Worm (Caenorhabditis elegans): ENCODE measurements around the gene cTel55X.1.

Gene cTel55X.1

DNA sequence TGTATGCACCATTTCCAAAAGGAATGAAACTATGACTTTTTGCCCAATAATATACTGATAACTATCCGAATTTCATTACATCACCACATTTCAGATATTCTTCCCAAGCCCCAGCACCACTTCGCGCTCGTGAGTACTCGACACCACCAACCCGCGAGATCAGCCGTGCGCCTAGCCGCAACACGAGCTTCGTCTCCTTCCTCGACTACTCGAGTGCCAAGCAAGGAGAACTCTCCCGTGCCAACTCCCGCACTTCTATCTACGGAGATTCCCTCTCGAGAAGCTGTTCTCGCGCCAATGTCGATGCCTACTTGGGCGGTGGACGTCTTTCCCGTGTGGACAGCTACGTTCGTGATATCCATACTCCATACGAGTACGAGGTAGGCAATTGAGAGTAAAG is 38.1 kb upstream of the cTel55X.1 start:
- no peak for TF ChIP-seq nhr-23 (tag; optimal IDR thresholded peaks at IDR 0.05)
- no peak for TF ChIP-seq lin-15B (tag; optimal IDR thresholded peaks at IDR 0.05)
- TF ChIP-seq egl-27 (tag; optimal IDR thresholded peaks at IDR 0.05), result no peak
- TF ChIP-seq unc-39 (tag; optimal IDR thresholded peaks at IDR 0.05), result no peak
- no peak for TF ChIP-seq nhr-76 (tag; optimal IDR thresholded peaks at IDR 0.05)
- TF ChIP-seq nhr-43 (tag; optimal IDR thresholded peaks at IDR 0.05; ENCODE audit: poor library complexity, severe bottlenecking), result no peak
- TF ChIP-seq hmg-11 (tag; optimal IDR thresholded peaks at IDR 0.05), result no peak
- TF ChIP-seq ceh-82 (tag; optimal IDR thresholded peaks at IDR 0.05), result no peak

DNA sequence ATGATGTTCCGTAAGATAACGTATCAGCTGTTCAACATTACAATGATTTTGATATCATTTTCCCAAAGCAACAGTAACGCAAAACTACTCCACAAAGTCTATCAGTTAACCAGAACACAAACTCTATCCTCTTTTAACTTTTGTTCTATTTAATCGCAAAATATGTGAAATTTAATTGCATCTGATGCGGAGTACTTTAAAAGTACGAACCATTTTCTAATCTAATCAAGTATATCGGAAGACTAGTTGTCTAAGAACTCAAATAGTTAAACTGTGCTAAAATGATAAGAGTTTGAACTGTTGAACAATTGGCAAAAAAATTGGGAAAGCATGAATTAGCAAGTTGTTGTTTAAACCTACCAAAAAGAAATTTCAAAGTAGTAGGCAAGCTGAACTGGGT is 33.2 kb upstream of the cTel55X.1 start:
- TF ChIP-seq pqm-1 (tag; optimal IDR thresholded peaks at IDR 0.05) (peak; percentile 63), lin-39 (tag; optimal IDR thresholded peaks at IDR 0.05) (no peak)

DNA sequence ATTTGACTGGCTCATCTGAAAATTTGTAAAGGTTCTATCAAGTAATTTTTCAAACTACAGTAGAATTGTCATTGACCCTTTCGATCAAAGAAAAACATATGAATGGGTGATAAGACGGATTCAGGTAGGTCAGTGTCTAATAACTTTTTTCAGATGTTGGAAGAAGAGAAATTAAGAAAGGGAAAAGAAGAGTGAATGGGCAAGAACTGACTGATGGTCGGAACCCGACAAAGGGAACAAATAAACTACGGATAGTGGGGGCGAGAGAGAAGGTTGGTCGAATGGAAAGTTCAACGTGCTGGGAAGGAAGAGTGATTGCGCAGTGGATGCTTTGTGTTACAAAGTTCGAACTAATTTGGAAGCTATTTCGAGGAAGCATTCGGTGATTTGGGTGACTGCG is 32.5 kb upstream of the cTel55X.1 start:
- TF ChIP-seq nhr-23 (tag; optimal IDR thresholded peaks at IDR 0.05), result peak; percentile 38
- TF ChIP-seq aly-2 (tag; optimal IDR thresholded peaks at IDR 0.05), result no peak
- no peak for TF ChIP-seq nhr-76 (tag; optimal IDR thresholded peaks at IDR 0.05)

DNA sequence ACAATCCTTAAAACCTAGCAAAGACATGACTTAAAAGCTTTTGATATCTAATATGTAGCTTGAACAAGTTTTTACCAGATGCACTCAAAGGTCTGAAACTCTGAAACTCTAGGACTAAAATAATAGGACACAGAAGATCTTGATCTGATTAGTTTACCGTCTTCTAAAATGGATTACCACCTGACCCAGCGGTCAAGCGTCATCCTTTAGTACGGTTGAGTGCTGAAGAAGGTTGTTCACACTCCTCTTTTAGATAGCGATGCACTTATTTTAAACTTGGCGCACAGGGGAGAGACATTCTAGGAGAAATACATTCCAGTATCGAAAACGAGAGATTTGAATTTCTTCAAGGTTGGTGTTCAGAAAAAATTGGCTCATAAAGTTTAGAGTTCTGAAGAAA is 31.1 kb upstream of the cTel55X.1 start:
- TF ChIP-seq nhr-11 (tag; optimal IDR thresholded peaks at IDR 0.05) (no peak), nhr-23 (tag; optimal IDR thresholded peaks at IDR 0.05) (peak; percentile 31)

DNA sequence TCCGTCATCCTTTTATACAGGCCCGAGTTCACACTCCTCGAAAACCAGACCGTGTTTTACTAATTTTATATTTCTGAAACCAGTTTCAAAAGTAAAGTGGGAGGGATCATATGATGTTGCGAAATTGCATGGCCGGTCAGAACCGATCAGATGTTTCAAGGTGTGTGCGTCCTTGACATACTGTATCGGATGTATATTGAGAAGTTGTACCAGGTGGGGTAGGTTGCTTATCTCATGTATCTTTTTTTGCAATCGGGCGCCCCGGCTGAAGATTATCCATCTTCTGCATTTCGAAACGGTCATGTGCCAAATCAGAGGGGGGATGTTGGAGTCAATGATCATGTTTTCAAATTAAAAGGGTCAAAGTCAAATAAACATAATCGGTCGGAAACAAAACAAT is 30.0 kb upstream of the cTel55X.1 start, which contains the start of gene T23E7.6:
T23E7.6 (minus strand) TSS at position 45 of the 400 bp plus-strand sequence.
- TF ChIP-seq nhr-25 (tag; optimal IDR thresholded peaks at IDR 0.05) (peak; percentile 83), ama-1 (optimal IDR thresholded peaks at IDR 0.05) (no peak), nhr-43 (tag; optimal IDR thresholded peaks at IDR 0.05; ENCODE audit: poor library complexity, severe bottlenecking) (peak; percentile 8), elt-3 (tag; optimal IDR thresholded peaks at IDR 0.05) (peak in 1 of 3 experiments; percentile 38), nhr-23 (tag; optimal IDR thresholded peaks at IDR 0.05) (peak; percentile 97), elt-1 (tag; optimal IDR thresholded peaks at IDR 0.05) (peak; percentile 88)

DNA sequence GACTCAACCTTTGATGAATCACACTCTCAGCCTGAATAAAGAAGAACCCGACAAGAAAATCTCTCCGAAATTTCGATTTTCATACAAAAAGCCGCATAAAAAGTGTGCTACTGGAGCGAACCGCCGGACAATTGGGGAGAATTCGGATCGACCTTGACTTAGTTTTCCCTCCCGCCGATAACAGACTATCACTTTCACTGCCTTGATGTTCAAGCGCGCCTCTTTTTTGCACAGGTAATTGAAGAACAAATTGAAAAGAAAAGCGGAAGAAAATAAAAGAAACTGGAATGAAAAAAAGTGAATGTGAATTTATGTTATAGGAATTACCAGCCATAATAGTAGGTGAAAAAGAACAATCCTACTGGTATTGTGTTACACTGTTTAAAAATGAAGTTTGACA is 28.8 kb upstream of the cTel55X.1 start:
- TF ChIP-seq ceh-28 (tag; optimal IDR thresholded peaks at IDR 0.05) (no peak), nhr-25 (tag; optimal IDR thresholded peaks at IDR 0.05) (peak; percentile 10), nhr-23 (tag; optimal IDR thresholded peaks at IDR 0.05) (peak; percentile 82)

DNA sequence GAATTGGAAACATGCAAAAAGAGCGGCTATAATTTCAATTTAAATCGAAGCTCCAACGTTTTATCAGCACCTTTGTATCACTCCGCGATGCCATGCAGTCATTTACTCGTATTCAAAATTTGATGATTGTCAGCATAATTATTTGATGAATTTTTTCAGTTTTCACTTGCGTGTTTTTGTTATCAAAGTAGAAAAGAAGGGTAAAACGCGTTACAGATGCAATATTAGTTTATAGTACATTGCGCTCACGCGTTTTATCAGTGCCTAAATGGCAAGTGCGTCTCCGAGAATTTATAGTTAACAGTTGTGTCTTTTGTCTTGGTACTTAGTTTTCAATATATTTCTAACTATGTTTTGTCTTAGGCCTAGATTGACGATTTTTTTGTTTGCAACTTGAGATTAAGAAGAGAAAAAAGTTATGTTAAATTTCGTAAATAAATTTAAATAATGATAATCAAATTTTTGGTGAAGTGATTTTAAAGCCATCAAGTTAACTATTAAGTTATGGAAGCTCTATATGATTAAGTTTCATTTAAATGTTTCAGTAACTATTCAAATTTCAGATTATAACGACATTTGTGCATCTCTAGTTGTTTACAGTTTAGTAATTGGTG is 20.0 kb upstream of the cTel55X.1 start, which contains the start of gene cgt-2:
cgt-2 (plus strand) TSS at position 564 of the 614 bp plus-strand sequence.
- TF ChIP-seq skn-1 (tag; optimal IDR thresholded peaks at IDR 0.05), result peak; percentile 83
- TF ChIP-seq lsy-12 (tag; optimal IDR thresholded peaks at IDR 0.05), result no peak
- TF ChIP-seq pha-4 (tag; optimal IDR thresholded peaks at IDR 0.05), result peak; percentile 4
- peak; percentile 82 for TF ChIP-seq elt-2 (tag; optimal IDR thresholded peaks at IDR 0.05)
- peak; percentile 84 for TF ChIP-seq pqm-1 (tag; optimal IDR thresholded peaks at IDR 0.05)
- TF ChIP-seq elt-1 (tag; optimal IDR thresholded peaks at IDR 0.05), result no peak
- no peak for TF ChIP-seq lin-15B (tag; optimal IDR thresholded peaks at IDR 0.05)

DNA sequence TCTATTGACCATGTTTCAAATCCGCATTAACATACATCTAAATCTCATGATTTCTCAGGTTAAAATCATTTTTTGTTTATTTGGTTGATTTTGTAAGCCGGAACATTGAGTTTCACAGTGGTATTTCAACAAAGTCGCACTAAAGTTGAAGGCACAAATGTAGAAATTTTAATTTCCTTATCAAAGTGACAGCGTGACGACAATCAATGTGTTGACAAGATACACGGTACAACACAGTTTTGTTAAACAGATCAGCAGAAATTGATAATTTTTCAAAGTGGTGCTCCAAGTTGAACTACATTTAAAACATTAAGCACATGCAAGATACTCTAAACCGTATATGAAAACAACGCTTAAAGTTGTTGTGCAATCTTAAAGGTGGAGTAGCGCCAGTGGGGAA is 12.2 kb upstream of the cTel55X.1 start:
- peak; percentile 40 for TF ChIP-seq pha-4 (tag; optimal IDR thresholded peaks at IDR 0.05)
- no peak for TF ChIP-seq skn-1 (tag; optimal IDR thresholded peaks at IDR 0.05)
- no peak for TF ChIP-seq eor-1 (tag; optimal IDR thresholded peaks at IDR 0.05)
- peak; percentile 72 for TF ChIP-seq elt-2 (tag; optimal IDR thresholded peaks at IDR 0.05)

DNA sequence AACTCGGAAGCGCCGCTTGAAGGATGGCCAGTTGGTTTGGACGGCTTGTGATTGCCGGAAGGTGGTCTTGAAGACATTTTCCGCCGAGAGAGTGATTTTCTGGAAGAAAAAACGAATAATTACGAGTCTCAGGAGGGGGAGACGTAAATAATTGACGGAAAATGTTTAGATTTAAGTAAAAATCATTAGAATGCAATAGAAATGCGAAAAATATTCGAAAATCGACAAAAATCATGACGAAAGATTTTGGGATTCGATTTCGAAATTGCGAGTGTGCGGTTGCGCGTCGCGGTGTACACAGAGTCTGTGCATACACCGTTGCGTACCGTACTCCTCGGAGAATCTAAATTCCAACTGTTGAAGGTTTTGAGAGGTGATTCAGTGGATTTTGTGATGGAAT is 3.2 kb upstream of the cTel55X.1 start, which contains the start of gene H11L12.1:
H11L12.1 (minus strand) TSS at position 101 of the 400 bp plus-strand sequence.
- TF ChIP-seq ztf-4 (tag; optimal IDR thresholded peaks at IDR 0.05) (no peak), nhr-77 (tag; optimal IDR thresholded peaks at IDR 0.05) (no peak), pha-4 (tag; optimal IDR thresholded peaks at IDR 0.05) (no peak), hmg-11 (tag; optimal IDR thresholded peaks at IDR 0.05) (no peak), lsy-12 (tag; optimal IDR thresholded peaks at IDR 0.05) (no peak), mdl-1 (tag; optimal IDR thresholded peaks at IDR 0.05) (no peak), pqm-1 (tag; optimal IDR thresholded peaks at IDR 0.05) (no peak), lin-15B (tag; optimal IDR thresholded peaks at IDR 0.05) (no peak), nhr-237 (tag; optimal IDR thresholded peaks at IDR 0.05) (no peak), mml-1 (tag; optimal IDR thresholded peaks at IDR 0.05) (no peak), ceh-9 (tag; optimal IDR thresholded peaks at IDR 0.05) (no peak)
